Worm (Caenorhabditis elegans) whole organism, late embryonic: ENCODE results near the gene Y39A3A.4.

Experiments used
- C08G9.2 ChIP-seq: sonication (generic microtip); optimal IDR thresholded peaks from 2 replicates; lab custom pipeline; 2016; ENCODE audit warnings: mild to moderate bottlenecking, missing genetic modification characterization, moderate library complexity, missing compliant biosample characterization
- K09A11.1 ChIP-seq: sonication (generic microtip); optimal IDR thresholded peaks from 2 replicates; lab custom pipeline; 2017; ENCODE audit warnings: antibody characterized with exemption, mild to moderate bottlenecking, missing genetic modification characterization, missing compliant biosample characterization; ENCODE audit not compliant: insufficient read depth
- T23F11.4 ChIP-seq: fragments of 200-800 bp; sonication (Bioruptor generic); optimal IDR thresholded peaks from 2 replicates; lab custom pipeline; 2018; ENCODE audit warnings: mild to moderate bottlenecking, missing genetic modification characterization, missing compliant biosample characterization
- Y22D7AL.16 ChIP-seq: sonication (generic microtip); optimal IDR thresholded peaks from 2 replicates; lab custom pipeline; 2016; ENCODE audit warnings: missing genetic modification characterization, missing compliant biosample characterization
- ahr-1 ChIP-seq: sonication (generic microtip); optimal IDR thresholded peaks from 2 replicates; lab custom pipeline; 2016; ENCODE audit warnings: missing genetic modification characterization, missing compliant biosample characterization
- ama-1 ChIP-seq: fragments of 150-350 bp; optimal IDR thresholded peaks from 2 replicates; lab custom pipeline; 2014
- ceh-14 ChIP-seq: sonication (generic microtip); optimal IDR thresholded peaks from 2 replicates; lab custom pipeline; 2016; ENCODE audit warnings: missing genotype, missing genetic modification characterization, missing compliant biosample characterization
- ceh-18 ChIP-seq: sonication (generic microtip); optimal IDR thresholded peaks from 2 replicates; lab custom pipeline; 2016; ENCODE audit warnings: missing genetic modification characterization, missing compliant biosample characterization
- ceh-24 ChIP-seq: sonication (generic microtip); optimal IDR thresholded peaks from 2 replicates; lab custom pipeline; 2016; ENCODE audit warnings: mild to moderate bottlenecking, missing genetic modification characterization, missing compliant biosample characterization
- ceh-45 ChIP-seq: fragments of 200-800 bp; sonication (Bioruptor generic); IDR thresholded peaks from 2 replicates; pipeline ENCODE4 v1.3.6; 2022; ENCODE audit warnings: missing genetic modification reagents, missing genetic modification characterization, missing compliant biosample characterization
- ceh-48 ChIP-seq: sonication (generic microtip); optimal IDR thresholded peaks from 2 replicates; lab custom pipeline; 2016; ENCODE audit warnings: missing genetic modification characterization, inconsistent platforms, missing compliant biosample characterization
- ceh-6 ChIP-seq: fragments of 200-800 bp; sonication (Bioruptor generic); optimal IDR thresholded peaks from 2 replicates; lab custom pipeline; 2018; ENCODE audit warnings: mild to moderate bottlenecking, missing genetic modification characterization, missing compliant biosample characterization
- ceh-9 ChIP-seq: sonication (generic microtip); optimal IDR thresholded peaks from 2 replicates; lab custom pipeline; 2016; ENCODE audit warnings: mild to moderate bottlenecking, missing genetic modification characterization, inconsistent platforms, missing compliant biosample characterization
- dmd-4 ChIP-seq: sonication (generic microtip); optimal IDR thresholded peaks from 2 replicates; lab custom pipeline; 2016; ENCODE audit warnings: borderline replicate concordance, missing genetic modification characterization, missing compliant biosample characterization
- dve-1 ChIP-seq: sonication (generic microtip); optimal IDR thresholded peaks from 2 replicates; lab custom pipeline; 2017; ENCODE audit warnings: antibody characterized with exemption, mild to moderate bottlenecking, missing genetic modification characterization, missing compliant biosample characterization
- elt-2 ChIP-seq: sonication (generic microtip); optimal IDR thresholded peaks from 2 replicates; lab custom pipeline; 2016; ENCODE audit warnings: missing genetic modification reagents, missing genetic modification characterization, missing compliant biosample characterization
- ets-4 ChIP-seq: sonication (generic microtip); optimal IDR thresholded peaks from 2 replicates; lab custom pipeline; 2016; ENCODE audit warnings: missing genetic modification characterization, missing compliant biosample characterization
- eyg-1 ChIP-seq: sonication (generic microtip); optimal IDR thresholded peaks from 2 replicates; lab custom pipeline; 2016; ENCODE audit warnings: missing genotype, missing genetic modification characterization, missing compliant biosample characterization
- fax-1 ChIP-seq: sonication (generic microtip); optimal IDR thresholded peaks from 2 replicates; lab custom pipeline; 2016; ENCODE audit warnings: missing genotype, missing genetic modification characterization, missing compliant biosample characterization
- fkh-10 ChIP-seq: fragments of 150-350 bp; optimal IDR thresholded peaks from 2 replicates; lab custom pipeline; 2014; ENCODE audit warnings: missing biosample characterization, missing genetic modification reagents, missing genetic modification characterization
- gmeb-2 ChIP-seq: sonication (generic microtip); optimal IDR thresholded peaks from 2 replicates; lab custom pipeline; 2016; ENCODE audit warnings: missing genetic modification characterization, inconsistent platforms, missing compliant biosample characterization
- hlh-15 ChIP-seq: sonication (generic microtip); optimal IDR thresholded peaks from 2 replicates; lab custom pipeline; 2016; ENCODE audit warnings: missing genetic modification characterization, missing compliant biosample characterization
- hlh-30 ChIP-seq: sonication (generic microtip); optimal IDR thresholded peaks from 2 replicates; lab custom pipeline; 2017; ENCODE audit warnings: antibody characterized with exemption, missing genetic modification characterization, missing compliant biosample characterization; ENCODE audit not compliant: insufficient read depth
- hlh-6 ChIP-seq: sonication (generic microtip); optimal IDR thresholded peaks from 2 replicates; lab custom pipeline; 2016; ENCODE audit warnings: missing genotype, missing genetic modification characterization, missing compliant biosample characterization
- hlh-8 ChIP-seq: sonication (generic microtip); optimal IDR thresholded peaks from 2 replicates; lab custom pipeline; 2016; ENCODE audit warnings: missing genotype, missing genetic modification characterization, missing compliant biosample characterization
- lim-6 ChIP-seq: sonication (generic microtip); optimal IDR thresholded peaks from 2 replicates; lab custom pipeline; 2016; ENCODE audit warnings: missing genetic modification characterization, missing compliant biosample characterization
- lin-11 ChIP-seq: fragments of 200-800 bp; sonication (Bioruptor generic); optimal IDR thresholded peaks from 2 replicates; lab custom pipeline; 2018; ENCODE audit warnings: mild to moderate bottlenecking, missing genetic modification characterization, missing compliant biosample characterization
- nfya-1 ChIP-seq: sonication (generic microtip); optimal IDR thresholded peaks from 2 replicates; lab custom pipeline; 2017; ENCODE audit warnings: missing genetic modification characterization, mild to moderate bottlenecking, missing compliant biosample characterization, antibody characterized with exemption, moderate library complexity
- nhr-11 ChIP-seq: fragments of 150-350 bp; optimal IDR thresholded peaks from 2 replicates; lab custom pipeline; 2014; ENCODE audit warnings: missing biosample characterization, missing genetic modification characterization
- nhr-232 ChIP-seq: sonication (generic microtip); optimal IDR thresholded peaks from 2 replicates; lab custom pipeline; 2016; ENCODE audit warnings: missing genetic modification characterization, missing compliant biosample characterization
- pat-9 ChIP-seq: fragments of 200-800 bp; sonication (Bioruptor generic); optimal IDR thresholded peaks from 2 replicates; lab custom pipeline; 2018; ENCODE audit warnings: mild to moderate bottlenecking, missing genetic modification characterization, moderate library complexity, missing compliant biosample characterization
- pax-1 ChIP-seq: fragments of 150-350 bp; optimal IDR thresholded peaks from 2 replicates; lab custom pipeline; 2014; ENCODE audit warnings: missing biosample characterization, missing genetic modification characterization
- pha-2 ChIP-seq: sonication (generic microtip); optimal IDR thresholded peaks from 2 replicates; lab custom pipeline; 2017; ENCODE audit warnings: mild to moderate bottlenecking, missing genetic modification characterization, missing compliant biosample characterization
- pha-4 ChIP-seq: fragments of 150-350 bp; optimal IDR thresholded peaks from 2 replicates; lab custom pipeline; 2018; ENCODE audit warnings: missing biosample characterization, missing genetic modification reagents, missing genetic modification characterization
- pros-1 ChIP-seq: fragments of 150-350 bp; optimal IDR thresholded peaks from 2 replicates; lab custom pipeline; 2014; ENCODE audit warnings: missing biosample characterization, missing genetic modification reagents, missing genetic modification characterization
- ref-2 ChIP-seq: sonication (generic microtip); optimal IDR thresholded peaks from 2 replicates; lab custom pipeline; 2016; ENCODE audit warnings: missing genetic modification characterization, missing compliant biosample characterization
- sdc-2 ChIP-seq: sonication (generic microtip); optimal IDR thresholded peaks from 2 replicates; lab custom pipeline; 2016; ENCODE audit warnings: missing genotype, missing genetic modification characterization, missing compliant biosample characterization
- sox-2 ChIP-seq: fragments of 200-800 bp; sonication (Bioruptor generic); IDR thresholded peaks from 2 replicates; pipeline ENCODE4 v1.3.6; 2022; ENCODE audit warnings: missing genetic modification reagents, missing genetic modification characterization, missing compliant biosample characterization
- sox-4 ChIP-seq: sonication (generic microtip); optimal IDR thresholded peaks from 2 replicates; lab custom pipeline; 2017; ENCODE audit warnings: mild to moderate bottlenecking, missing genetic modification characterization, inconsistent platforms, missing compliant biosample characterization
- syd-9 ChIP-seq: sonication (generic microtip); optimal IDR thresholded peaks from 2 replicates; lab custom pipeline; 2016; ENCODE audit warnings: mild to moderate bottlenecking, missing genetic modification characterization, moderate library complexity, missing compliant biosample characterization
- tbx-2 ChIP-seq: sonication (generic microtip); optimal IDR thresholded peaks from 2 replicates; lab custom pipeline; 2016; ENCODE audit warnings: missing genetic modification characterization, missing compliant biosample characterization
- unc-3 ChIP-seq, 2 experiments: fragments of 200-800 bp in 1 of 2; sonication (Bioruptor generic) in 1 of 2; sonication (generic microtip) in 1 of 2; conservative IDR thresholded peaks in 1 of 2; optimal IDR thresholded peaks in 1 of 2; 2 replicates each; pipeline versions ENCODE4 v1.3.6 to Lab custom; 2016 to 2022; ENCODE audit warnings: missing compliant biosample characterization in 2 of 2, missing genetic modification characterization in 2 of 2, missing genetic modification reagents in 1 of 2
- unc-42 ChIP-seq: sonication (generic microtip); optimal IDR thresholded peaks from 2 replicates; lab custom pipeline; 2016; ENCODE audit warnings: missing genotype, missing genetic modification characterization, missing compliant biosample characterization
- unc-86 ChIP-seq: sonication (generic microtip); optimal IDR thresholded peaks from 2 replicates; lab custom pipeline; 2016; ENCODE audit warnings: missing genetic modification characterization, missing compliant biosample characterization
- ztf-16 ChIP-seq: sonication (generic microtip); optimal IDR thresholded peaks from 2 replicates; lab custom pipeline; 2017; ENCODE audit warnings: missing genetic modification characterization, missing compliant biosample characterization

The Y39A3A.4 gene

ce11 chrIII:2105935-2106334 is 29.5 kb upstream of the Y39A3A.4 start:
- TF ChIP-seq unc-3 (GFP tag; conservative IDR thresholded peaks at IDR 0.05; lab: Robert Waterston, UW) (no peak), unc-3 (tag; optimal IDR thresholded peaks at IDR 0.05; lab: Kevin White, UChicago) (no peak), hlh-30 (tag; lab: Kevin White, UChicago) (no peak), pha-4 (tag; lab: Kevin White, UChicago) (no peak), pha-2 (no peak), nhr-11 (tag; lab: Kevin White, UChicago) (no peak), unc-86 (tag; lab: Kevin White, UChicago) (no peak), hlh-6 (tag; lab: Kevin White, UChicago) (no peak), ahr-1 (no peak), hlh-8 (tag; lab: Kevin White, UChicago) (no peak), sox-2 (GFP tag; lab: Robert Waterston, UW) (no peak), ceh-48 (tag; lab: Kevin White, UChicago) (no peak), Y22D7AL.16 (tag; lab: Kevin White, UChicago) (no peak)

- TF ChIP-seq ahr-1: no peak
- TF ChIP-seq fkh-10 (GFP tag; lab: Kevin White, UChicago): no peak
- TF ChIP-seq ceh-18 (tag; lab: Kevin White, UChicago): no peak
- TF ChIP-seq T23F11.4: no peak
- TF ChIP-seq syd-9: no peak
- TF ChIP-seq dmd-4 (tag; lab: Kevin White, UChicago): no peak
- no peak for TF ChIP-seq ama-1 (lab: Kevin White, UChicago)
- no peak for TF ChIP-seq gmeb-2 (tag; lab: Kevin White, UChicago)
- TF ChIP-seq ceh-14 (tag; lab: Kevin White, UChicago): no peak
- TF ChIP-seq pax-1 (tag; lab: Kevin White, UChicago): no peak
Measured at ce11 chrIII:2101895-2102345, 25.5 kb upstream of the Y39A3A.4 start, which contains the start of gene ppk-2. Gene ppk-2 (plus strand): TSS chrIII:2102295.

ce11 chrIII:2101310-2101709 is 24.9 kb upstream of the Y39A3A.4 start:
- TF ChIP-seq unc-42 (no peak), ceh-6 (no peak), fkh-10 (GFP tag; lab: Kevin White, UChicago) (no peak), ceh-45 (GFP tag; lab: Robert Waterston, UW) (no peak), pat-9 (tag; lab: Kevin White, UChicago) (no peak), ceh-14 (tag; lab: Kevin White, UChicago) (no peak), ceh-9 (tag; lab: Kevin White, UChicago) (no peak), hlh-30 (tag; lab: Kevin White, UChicago) (no peak), ceh-24 (no peak), sox-4 (tag; lab: Kevin White, UChicago) (no peak), pax-1 (tag; lab: Kevin White, UChicago) (no peak), dve-1 (tag; lab: Kevin White, UChicago) (no peak), hlh-15 (tag; lab: Kevin White, UChicago) (no peak), sdc-2 (tag; lab: Kevin White, UChicago) (no peak), ets-4 (tag; lab: Kevin White, UChicago) (no peak), pros-1 (tag; lab: Kevin White, UChicago) (no peak), eyg-1 (tag; lab: Kevin White, UChicago) (no peak), ztf-16 (tag; lab: Kevin White, UChicago) (no peak)
- TF ChIP-seq, all 69 proteins: peak for 0

- peak; percentile 57 for TF ChIP-seq ceh-14 (tag; lab: Kevin White, UChicago)
- no peak for TF ChIP-seq lim-6 (tag; lab: Kevin White, UChicago)
- no peak for TF ChIP-seq ztf-16 (tag; lab: Kevin White, UChicago)
- TF ChIP-seq nhr-232 (tag; lab: Kevin White, UChicago): no peak
- TF ChIP-seq unc-42: peak; percentile 97
- peak; percentile 35 for TF ChIP-seq unc-86 (tag; lab: Kevin White, UChicago)
- TF ChIP-seq hlh-30 (tag; lab: Kevin White, UChicago): peak; percentile 41
- TF ChIP-seq sdc-2 (tag; lab: Kevin White, UChicago): no peak
- no peak for TF ChIP-seq eyg-1 (tag; lab: Kevin White, UChicago)
- no peak for TF ChIP-seq C08G9.2 (tag; lab: Kevin White, UChicago)
- peak; percentile 18 for TF ChIP-seq pros-1 (tag; lab: Kevin White, UChicago)
- TF ChIP-seq nfya-1: peak; percentile 97
- TF ChIP-seq tbx-2 (tag; lab: Kevin White, UChicago): peak; percentile 62
- TF ChIP-seq ref-2 (tag; lab: Kevin White, UChicago): peak; percentile 92
- no peak for TF ChIP-seq fkh-10 (GFP tag; lab: Kevin White, UChicago)
- no peak for TF ChIP-seq T23F11.4
- TF ChIP-seq lin-11 (tag; lab: Kevin White, UChicago): no peak
- TF ChIP-seq pha-4 (tag; lab: Kevin White, UChicago): no peak
- TF ChIP-seq K09A11.1 (tag; lab: Kevin White, UChicago): no peak
- peak; percentile 19 for TF ChIP-seq elt-2 (tag; lab: Kevin White, UChicago)
- no peak for TF ChIP-seq dmd-4 (tag; lab: Kevin White, UChicago)
- no peak for TF ChIP-seq fax-1 (tag; lab: Kevin White, UChicago)
Measured at ce11 chrIII:2100842-2101241, 24.4 kb upstream of the Y39A3A.4 start.
